Worm (Caenorhabditis elegans): ENCODE measurements around the gene set-6.

The set-6 gene

DNA sequence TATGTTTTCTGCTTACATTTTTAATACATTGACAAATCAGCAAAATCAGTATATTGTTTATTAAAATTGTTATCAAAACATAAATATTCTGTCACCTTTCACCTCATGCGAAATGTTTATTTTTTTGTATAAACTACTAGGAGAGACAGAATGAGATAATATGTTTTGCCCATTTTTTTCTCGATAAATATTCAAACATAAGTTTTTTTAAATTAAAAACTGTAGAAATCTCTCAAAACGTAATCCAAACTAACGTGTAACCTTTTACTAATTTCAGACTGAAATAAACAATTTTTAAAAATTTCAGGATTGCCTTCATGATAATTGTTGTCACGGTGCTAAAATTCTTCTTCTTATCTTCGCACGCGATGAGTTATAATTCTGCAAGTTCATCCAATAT lies 17.2 kb downstream of the set-6 start, which contains the start of gene T08D10.5:
Gene T08D10.5, plus strand, starts transcription at position 301 of the 400 bp plus-strand sequence.
- TF ChIP-seq tbx-8 (GFP tag; optimal IDR thresholded peaks at IDR 0.05): no peak
- TF ChIP-seq flh-1 (GFP tag; optimal IDR thresholded peaks at IDR 0.05): no peak
- no peak for TF ChIP-seq ceh-39 (tag; optimal IDR thresholded peaks at IDR 0.05)
- no peak for TF ChIP-seq cnd-1 (tag; optimal IDR thresholded peaks at IDR 0.05)
- TF ChIP-seq bed-3 (GFP tag; optimal IDR thresholded peaks at IDR 0.05): no peak

- TF ChIP-seq lsy-2 (tag; optimal IDR thresholded peaks at IDR 0.05) (no peak), nhr-237 (tag; optimal IDR thresholded peaks at IDR 0.05) (no peak), pha-4 (tag; optimal IDR thresholded peaks at IDR 0.05) (no peak), unc-39 (tag; optimal IDR thresholded peaks at IDR 0.05) (no peak), elt-3 (tag; optimal IDR thresholded peaks at IDR 0.05) (no peak)
These were observed 19.4 kb downstream of the set-6 start, which contains the start of gene T08D10.3 for ce11 chrX:11955125-11955524. TSS of gene T08D10.3 (plus strand) at chrX:11955425.

- TF ChIP-seq ceh-43 (GFP tag; optimal IDR thresholded peaks at IDR 0.05) (no peak), nhr-76 (tag; optimal IDR thresholded peaks at IDR 0.05) (no peak), hlh-1 (tag; optimal IDR thresholded peaks at IDR 0.05) (no peak), lin-13 (tag; optimal IDR thresholded peaks at IDR 0.05) (no peak), blmp-1 (tag; optimal IDR thresholded peaks at IDR 0.05) (no peak)
These were observed 21.2 kb downstream of the set-6 start, which contains the start of gene T08D10.4 for ce11 chrX:11953229-11953628. TSS of gene T08D10.4 (minus strand) at chrX:11953329.

- no peak for TF ChIP-seq ceh-83 (GFP tag; optimal IDR thresholded peaks at IDR 0.05)
- no peak for TF ChIP-seq nhr-28 (tag; optimal IDR thresholded peaks at IDR 0.05)
- TF ChIP-seq ztf-11 (tag; optimal IDR thresholded peaks at IDR 0.05): no peak
- no peak for TF ChIP-seq unc-62 (GFP tag; optimal IDR thresholded peaks at IDR 0.05)
- TF ChIP-seq nhr-76 (tag; optimal IDR thresholded peaks at IDR 0.05): no peak
- TF ChIP-seq ces-1 (GFP tag; optimal IDR thresholded peaks at IDR 0.05): no peak
- TF ChIP-seq sem-2 (GFP tag; optimal IDR thresholded peaks at IDR 0.05): no peak
- no peak for TF ChIP-seq zip-8 (tag; optimal IDR thresholded peaks at IDR 0.05)
- no peak for TF ChIP-seq pha-4 (tag; optimal IDR thresholded peaks at IDR 0.05)
- TF ChIP-seq cnd-1 (tag; optimal IDR thresholded peaks at IDR 0.05): no peak
- no peak for TF ChIP-seq hlh-1 (tag; optimal IDR thresholded peaks at IDR 0.05)
- TF ChIP-seq elt-3 (tag; optimal IDR thresholded peaks at IDR 0.05): no peak
- TF ChIP-seq ceh-39 (tag; optimal IDR thresholded peaks at IDR 0.05): no peak
- TF ChIP-seq snpc-4 (tag; optimal IDR thresholded peaks at IDR 0.05): no peak
These were observed 22.4 kb downstream of the set-6 start for ce11 chrX:11952129-11952528.

ce11 chrX:11948184-11948894 lies 26.1 kb downstream of the set-6 start, which contains the start of gene lsd-1:
TSS of gene lsd-1 (plus strand) at chrX:11948844.
- no peak for TF ChIP-seq hlh-1 (tag; optimal IDR thresholded peaks at IDR 0.05)
- peak; percentile 1 for TF ChIP-seq pha-4 (tag; optimal IDR thresholded peaks at IDR 0.05)
- peak; percentile 52 for TF ChIP-seq lin-32 (GFP tag; optimal IDR thresholded peaks at IDR 0.05)
- TF ChIP-seq tbx-8 (GFP tag; optimal IDR thresholded peaks at IDR 0.05): no peak
- TF ChIP-seq elt-1 (tag; optimal IDR thresholded peaks at IDR 0.05; ENCODE audit: borderline replicate concordance, insufficient read depth): no peak
- TF ChIP-seq ces-1 (GFP tag; optimal IDR thresholded peaks at IDR 0.05): no peak
- no peak for TF ChIP-seq sem-2 (GFP tag; optimal IDR thresholded peaks at IDR 0.05)
- TF ChIP-seq drap-1 (GFP tag; optimal IDR thresholded peaks at IDR 0.05): no peak
- TF ChIP-seq mep-1 (tag; optimal IDR thresholded peaks at IDR 0.05): peak; percentile 29
- TF ChIP-seq nhr-76 (tag; optimal IDR thresholded peaks at IDR 0.05): no peak
- TF ChIP-seq ceh-83 (GFP tag; optimal IDR thresholded peaks at IDR 0.05): no peak
- TF ChIP-seq sptf-1 (tag; optimal IDR thresholded peaks at IDR 0.05): no peak
- no peak for TF ChIP-seq blmp-1 (tag; optimal IDR thresholded peaks at IDR 0.05)
- TF ChIP-seq ceh-39 (tag; optimal IDR thresholded peaks at IDR 0.05): peak; percentile 32
- no peak for TF ChIP-seq bed-3 (GFP tag; optimal IDR thresholded peaks at IDR 0.05)
- no peak for TF ChIP-seq nhr-237 (tag; optimal IDR thresholded peaks at IDR 0.05)
- TF ChIP-seq lin-13 (tag; optimal IDR thresholded peaks at IDR 0.05): peak; percentile 3
- TF ChIP-seq zip-8 (tag; optimal IDR thresholded peaks at IDR 0.05): no peak
- no peak for TF ChIP-seq nhr-2 (tag; optimal IDR thresholded peaks at IDR 0.05)
- TF ChIP-seq unc-62 (GFP tag; optimal IDR thresholded peaks at IDR 0.05): no peak
- no peak for TF ChIP-seq unc-39 (tag; optimal IDR thresholded peaks at IDR 0.05)
- no peak for TF ChIP-seq flh-1 (GFP tag; optimal IDR thresholded peaks at IDR 0.05)
- TF ChIP-seq mab-5 (tag; optimal IDR thresholded peaks at IDR 0.05): no peak
- TF ChIP-seq nhr-12 (tag; optimal IDR thresholded peaks at IDR 0.05): no peak
- TF ChIP-seq cnd-1 (tag; optimal IDR thresholded peaks at IDR 0.05): peak; percentile 85
- TF ChIP-seq ztf-11 (tag; optimal IDR thresholded peaks at IDR 0.05): no peak
- no peak for TF ChIP-seq ceh-43 (GFP tag; optimal IDR thresholded peaks at IDR 0.05)
- TF ChIP-seq nhr-28 (tag; optimal IDR thresholded peaks at IDR 0.05): no peak

All from whole organism, mixed stage, embryonic.